Worm (Caenorhabditis elegans) whole organism, young adult: Measurements from ENCODE around the gene F26G1.5.

Source experiments
- B0019.2 ChIP-seq: fragments of 200-800 bp; sonication (Bioruptor generic); conservative IDR thresholded peaks from 2 replicates; pipeline ENCODE4 v1.3.6; 2022; ENCODE audit warnings: missing genetic modification reagents, missing genetic modification characterization, missing compliant biosample characterization
- F10E7.11 ChIP-seq: sonication (generic microtip); optimal IDR thresholded peaks from 2 replicates; lab custom pipeline; 2017; ENCODE audit warnings: mild to moderate bottlenecking, missing genetic modification characterization, moderate library complexity, missing compliant biosample characterization
- F23B12.7 ChIP-seq: sonication (generic microtip); optimal IDR thresholded peaks from 2 replicates; lab custom pipeline; 2017; ENCODE audit warnings: missing genetic modification characterization, mild to moderate bottlenecking, missing compliant biosample characterization, antibody characterized with exemption, moderate library complexity; ENCODE audit not compliant: insufficient read depth
- F39B2.1 ChIP-seq: fragments of 200-800 bp; sonication (Bioruptor generic); IDR thresholded peaks from 2 replicates; pipeline ENCODE4 v1.3.6; 2022; ENCODE audit warnings: missing genetic modification reagents, missing genetic modification characterization, missing compliant biosample characterization
- F49E8.2 ChIP-seq: sonication (generic microtip); optimal IDR thresholded peaks from 3 replicates; lab custom pipeline; 2017; ENCODE audit warnings: missing genetic modification characterization, mild to moderate bottlenecking, missing compliant biosample characterization, antibody characterized with exemption, moderate library complexity; ENCODE audit not compliant: insufficient read depth
- F55B11.4 ChIP-seq: sonication (generic microtip); optimal IDR thresholded peaks from 2 replicates; lab custom pipeline; 2016; ENCODE audit warnings: missing compliant biosample characterization, missing genetic modification characterization, borderline replicate concordance; ENCODE audit not compliant: insufficient read depth
- Y53F4B.3 ChIP-seq: fragments of 200-800 bp; sonication (Bioruptor generic); IDR thresholded peaks from 2 replicates; pipeline ENCODE4 v1.3.6; 2022; ENCODE audit warnings: missing genetic modification reagents, missing genetic modification characterization, missing compliant biosample characterization
- Y79H2A.3 ChIP-seq: fragments of 200-800 bp; sonication (Bioruptor generic); conservative IDR thresholded peaks from 2 replicates; pipeline ENCODE4 v1.3.6; 2022; ENCODE audit warnings: missing genetic modification reagents, missing genetic modification characterization, missing compliant biosample characterization
- akir-1 ChIP-seq: fragments of 200-800 bp; sonication (Bioruptor generic); optimal IDR thresholded peaks from 2 replicates; lab custom pipeline; 2018; ENCODE audit warnings: mild to moderate bottlenecking, missing genetic modification characterization, moderate library complexity, missing compliant biosample characterization
- atf-7 ChIP-seq: sonication (generic microtip); optimal IDR thresholded peaks from 2 replicates; lab custom pipeline; 2017; ENCODE audit warnings: mild to moderate bottlenecking, missing genetic modification characterization, missing compliant biosample characterization
- attf-3 ChIP-seq: fragments of 200-800 bp; sonication (Bioruptor generic); conservative IDR thresholded peaks from 2 replicates; pipeline ENCODE4 v1.3.6; 2022; ENCODE audit warnings: missing genetic modification reagents, missing genetic modification characterization, missing compliant biosample characterization
- attf-6 ChIP-seq: fragments of 200-800 bp; sonication (Bioruptor generic); IDR thresholded peaks from 2 replicates; pipeline ENCODE4 v1.3.6; 2022; ENCODE audit warnings: missing genetic modification reagents, missing genetic modification characterization, missing compliant biosample characterization
- ccch-3 ChIP-seq: fragments of 200-800 bp; sonication (Bioruptor generic); optimal IDR thresholded peaks from 2 replicates; lab custom pipeline; 2018; ENCODE audit warnings: mild to moderate bottlenecking, missing genetic modification characterization, missing compliant biosample characterization
- ceh-40 ChIP-seq: fragments of 200-800 bp; sonication (Bioruptor generic); IDR thresholded peaks from 2 replicates; pipeline ENCODE4 v1.3.6; 2022; ENCODE audit warnings: missing genetic modification characterization, missing compliant biosample characterization
- ceh-58 ChIP-seq: fragments of 200-800 bp; sonication (Bioruptor generic); IDR thresholded peaks from 2 replicates; pipeline ENCODE4 v1.3.6; 2022; ENCODE audit warnings: missing genetic modification characterization, missing compliant biosample characterization
- ets-4 ChIP-seq: fragments of 200-800 bp; sonication (Bioruptor generic); optimal IDR thresholded peaks from 2 replicates; lab custom pipeline; 2018; ENCODE audit warnings: mild to moderate bottlenecking, missing genetic modification characterization, missing compliant biosample characterization
- hmg-1.2 ChIP-seq: fragments of 200-800 bp; sonication (Bioruptor generic); IDR thresholded peaks from 2 replicates; pipeline ENCODE4 v1.3.6; 2022; ENCODE audit warnings: missing genetic modification reagents, missing genetic modification characterization, missing compliant biosample characterization
- lin-26 ChIP-seq: fragments of 200-800 bp; sonication (Bioruptor generic); IDR thresholded peaks from 2 replicates; pipeline ENCODE4 v1.3.6; 2022; ENCODE audit warnings: missing genetic modification reagents, missing genetic modification characterization, missing compliant biosample characterization
- lin-40 ChIP-seq: sonication (generic microtip); optimal IDR thresholded peaks from 2 replicates; lab custom pipeline; 2016; ENCODE audit warnings: missing genetic modification characterization, mild to moderate bottlenecking, missing compliant biosample characterization, missing genotype, missing genetic modification reagents
- lir-1 ChIP-seq: fragments of 200-800 bp; sonication (Bioruptor generic); conservative IDR thresholded peaks from 2 replicates; pipeline ENCODE4 v1.3.6; 2022; ENCODE audit warnings: missing genetic modification reagents, missing genetic modification characterization, missing compliant biosample characterization
- madf-3 ChIP-seq: fragments of 200-800 bp; sonication (Bioruptor generic); IDR thresholded peaks from 2 replicates; pipeline ENCODE4 v1.3.6; 2022; ENCODE audit warnings: missing genetic modification reagents, missing genetic modification characterization, missing compliant biosample characterization
- madf-8 ChIP-seq: fragments of 200-800 bp; sonication (Bioruptor generic); conservative IDR thresholded peaks from 2 replicates; pipeline ENCODE4 v1.3.6; 2022; ENCODE audit warnings: missing genetic modification reagents, missing genetic modification characterization, missing compliant biosample characterization
- nfya-2 ChIP-seq: fragments of 200-800 bp; sonication (Bioruptor generic); IDR thresholded peaks from 2 replicates; pipeline ENCODE4 v1.3.6; 2022; ENCODE audit warnings: missing genetic modification reagents, missing genetic modification characterization, missing compliant biosample characterization
- nhr-179 ChIP-seq: sonication (generic microtip); optimal IDR thresholded peaks from 2 replicates; lab custom pipeline; 2016; ENCODE audit warnings: mild to moderate bottlenecking, missing genetic modification characterization, missing compliant biosample characterization
- pha-4 ChIP-seq: fragments of 150-350 bp; sonication (generic microtip); optimal IDR thresholded peaks from 2 replicates; lab custom pipeline; 2014; ENCODE audit warnings: missing biosample characterization, missing genetic modification reagents, missing genetic modification characterization
- rcor-1 ChIP-seq: fragments of 200-800 bp; sonication (Bioruptor generic); IDR thresholded peaks from 2 replicates; pipeline ENCODE4 v1.3.6; 2022; ENCODE audit warnings: missing genetic modification reagents, missing genetic modification characterization, missing compliant biosample characterization
- rec-8 ChIP-seq, 2 experiments: sonication (generic microtip); optimal IDR thresholded peaks; 2 replicates each; lab custom pipeline; 2016; ENCODE audit warnings: mild to moderate bottlenecking in 2 of 2, missing genetic modification characterization in 2 of 2, missing genetic modification reagents in 2 of 2, missing genotype in 2 of 2, missing biosample characterization in 1 of 2, missing compliant biosample characterization in 1 of 2, moderate library complexity in 1 of 2
- repo-1 ChIP-seq: sonication (generic microtip); optimal IDR thresholded peaks from 2 replicates; lab custom pipeline; 2017; ENCODE audit warnings: mild to moderate bottlenecking, missing genetic modification characterization, missing compliant biosample characterization
- sdz-38 ChIP-seq: sonication (generic microtip); optimal IDR thresholded peaks from 2 replicates; lab custom pipeline; 2016; ENCODE audit warnings: missing genotype, missing genetic modification characterization, missing compliant biosample characterization
- sptf-2 ChIP-seq: fragments of 200-800 bp; sonication (Bioruptor generic); optimal IDR thresholded peaks from 2 replicates; lab custom pipeline; 2018; ENCODE audit warnings: mild to moderate bottlenecking, missing genetic modification characterization, missing compliant biosample characterization
- tbp1 ChIP-seq: fragments of 200-800 bp; sonication (Bioruptor generic); optimal IDR thresholded peaks from 2 replicates; lab custom pipeline; 2018; ENCODE audit warnings: mild to moderate bottlenecking, missing genetic modification characterization, missing compliant biosample characterization
- xnd-1 ChIP-seq: sonication (generic microtip); optimal IDR thresholded peaks from 2 replicates; lab custom pipeline; 2016; ENCODE audit warnings: missing genotype, missing genetic modification reagents, missing genetic modification characterization, missing compliant biosample characterization
- zfh-2 ChIP-seq: fragments of 200-800 bp; sonication (Bioruptor generic); conservative IDR thresholded peaks from 2 replicates; pipeline ENCODE4 v1.3.6; 2022; ENCODE audit warnings: missing genetic modification reagents, missing genetic modification characterization, missing compliant biosample characterization
- ztf-6 ChIP-seq: fragments of 200-800 bp; sonication (Bioruptor generic); IDR thresholded peaks from 2 replicates; pipeline ENCODE4 v1.3.6; 2022; ENCODE audit warnings: missing genetic modification reagents, missing genetic modification characterization, missing compliant biosample characterization

The F26G1.5 gene

DNA sequence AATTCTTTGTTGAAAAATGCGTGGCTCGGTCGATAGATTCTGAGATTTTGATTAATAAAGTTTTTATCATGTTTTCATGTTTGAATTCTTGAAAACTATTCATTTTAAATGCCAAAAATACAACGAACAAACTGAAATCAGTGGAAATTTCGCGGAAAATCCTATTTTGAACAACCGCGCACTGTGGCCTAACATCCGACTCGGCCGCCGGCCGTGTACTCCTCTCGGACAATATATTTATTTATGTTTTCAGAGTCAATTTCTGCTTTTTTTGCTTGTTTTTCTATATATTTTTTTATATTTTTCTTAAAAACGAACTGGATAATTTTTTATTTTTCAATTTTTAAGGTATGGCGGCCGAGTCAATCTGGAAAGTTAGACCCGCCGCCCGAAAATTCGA is 20.1 kb upstream of the F26G1.5 start, which contains the start of gene F26G1.1 (continued):
- TF ChIP-seq rcor-1 (0 out of 2 replicates have a peak, but pooled peaks have one; percentile 28), Y79H2A.3 (GFP tag; lab: Robert Waterston, UW) (no peak), lin-26 (GFP tag; lab: Robert Waterston, UW) (no peak), Y53F4B.3 (no peak), F49E8.2 (tag; lab: Kevin White, UChicago) (no peak), ceh-40 (no peak), F10E7.11 (peak; percentile 1), nfya-2 (no peak), pha-4 (tag; lab: Kevin White, UChicago) (no peak), madf-3 (no peak)

DNA sequence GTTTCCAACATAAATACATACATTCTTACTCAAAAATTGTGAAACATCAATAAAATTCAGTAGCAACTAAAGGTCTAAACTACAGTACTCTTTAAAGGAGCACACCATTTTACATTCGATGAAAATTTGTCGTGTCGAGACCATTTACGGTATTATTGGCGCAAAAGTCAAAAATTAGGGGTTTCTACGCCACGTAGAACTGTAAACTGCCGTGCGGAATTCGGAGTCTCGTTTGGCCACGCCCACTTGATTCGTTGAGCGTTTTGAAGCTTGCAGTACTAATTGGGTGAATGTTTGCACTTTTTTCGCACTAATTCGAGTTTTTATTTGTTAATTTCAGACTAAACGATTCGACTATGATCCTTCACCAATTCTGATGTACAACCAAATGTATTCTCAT is 19.5 kb upstream of the F26G1.5 start:
- TF ChIP-seq F39B2.1 (GFP tag; lab: Robert Waterston, UW): no peak
- TF ChIP-seq attf-3 (GFP tag; lab: Robert Waterston, UW): peak; percentile 85

- TF ChIP-seq F55B11.4 (tag; lab: Kevin White, UChicago): no peak
These were observed 18.7 kb upstream of the F26G1.5 start, which contains the start of gene F26G1.15 for ce11 chrII:4789835-4790343. TSS of gene F26G1.15 (plus strand) at chrII:4790293.

- no peak for TF ChIP-seq ztf-6 (GFP tag; lab: Robert Waterston, UW)
- no peak for TF ChIP-seq F23B12.7
- TF ChIP-seq rec-8 (tag; optimal IDR thresholded peaks at IDR 0.05; lab: Kevin White, UChicago): no peak
- no peak for TF ChIP-seq B0019.2 (GFP tag; lab: Robert Waterston, UW)
- TF ChIP-seq atf-7: no peak
- TF ChIP-seq akir-1: no peak
- no peak for TF ChIP-seq hmg-1.2 (GFP tag; lab: Robert Waterston, UW)
- no peak for TF ChIP-seq sptf-2 (GFP tag; lab: Kevin White, UChicago)
- TF ChIP-seq nhr-179: no peak
- TF ChIP-seq nfya-2: no peak
- no peak for TF ChIP-seq lin-26 (GFP tag; lab: Robert Waterston, UW)
- TF ChIP-seq ets-4: no peak
- TF ChIP-seq zfh-2: no peak
- no peak for TF ChIP-seq ccch-3 (GFP tag; lab: Kevin White, UChicago)
These were observed 15.0 kb upstream of the F26G1.5 start, which contains the start of gene msp-3 for ce11 chrII:4786181-4786580. TSS of gene msp-3 (minus strand) at chrII:4786281.

DNA sequence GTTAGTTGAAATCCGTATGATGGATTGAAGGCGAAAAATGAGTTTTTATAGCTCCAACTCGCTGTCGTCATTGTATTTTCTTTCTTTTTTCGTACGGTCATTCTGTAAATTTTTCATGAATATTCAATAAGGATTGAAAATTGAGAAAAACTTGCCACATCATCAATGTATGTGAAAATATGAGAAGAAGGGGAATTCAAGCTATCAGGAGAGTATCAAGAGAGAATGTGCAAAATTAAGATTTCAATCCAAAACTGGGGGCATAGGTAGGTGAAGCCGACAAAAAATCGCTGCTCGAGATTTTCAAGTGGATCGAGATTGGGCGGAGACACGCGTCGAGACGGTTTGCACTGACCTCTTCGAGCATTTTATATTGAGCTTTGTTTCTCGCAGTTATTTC is 13.3 kb upstream of the F26G1.5 start, which contains the start of gene nep-12:
Gene nep-12, minus strand, starts transcription at position 101 of the 400 bp plus-strand sequence.
- no peak for TF ChIP-seq xnd-1 (tag; lab: Kevin White, UChicago)
- TF ChIP-seq attf-6 (GFP tag; lab: Robert Waterston, UW): no peak
- no peak for TF ChIP-seq ceh-58
- TF ChIP-seq tbp1: no peak
- TF ChIP-seq madf-8 (GFP tag; lab: Robert Waterston, UW): no peak
- TF ChIP-seq lir-1: no peak
- no peak for TF ChIP-seq lin-40 (tag; lab: Kevin White, UChicago)
- no peak for TF ChIP-seq attf-3 (GFP tag; lab: Robert Waterston, UW)
- TF ChIP-seq repo-1: no peak
- TF ChIP-seq sdz-38: no peak
- TF ChIP-seq, all 124 proteins: peak for 0
